Fruit fly (Drosophila melanogaster) whole organism, embryonic: ENCODE data around the gene cnc.
A peak's percentile ranks its signal among the peaks of the same experiment; 100 is the strongest.

Experiments used
- Ada2b ChIP-seq: fragments of 200-800 bp; sonication (Bioruptor generic); IDR thresholded peaks from 2 replicates; pipeline ENCODE4 v1.3.6; 2022; ENCODE audit warnings: missing biosample characterization, missing genetic modification characterization
- Adf1 ChIP-seq: fragments of 200-800 bp; sonication (Bioruptor generic); IDR thresholded peaks from 2 replicates; pipeline ENCODE4 v1.3.6; 2022; ENCODE audit warnings: missing biosample characterization, missing genetic modification characterization
- Aef1 ChIP-seq: fragments of 200-800 bp; sonication (Bioruptor generic); IDR thresholded peaks from 3 replicates; pipeline ENCODE4 v1.3.6; 2022; ENCODE audit warnings: missing biosample characterization, missing genetic modification characterization
- CG11085 ChIP-seq: fragments of 200-800 bp; sonication (Bioruptor generic); IDR thresholded peaks from 2 replicates; pipeline ENCODE4 v1.3.6; 2022; ENCODE audit warnings: missing biosample characterization, missing genetic modification characterization
- CG11723 ChIP-seq: fragments of 200-800 bp; sonication (Bioruptor generic); optimal IDR thresholded peaks from 2 replicates; lab custom pipeline; 2017; ENCODE audit warnings: missing biosample characterization, mild to moderate bottlenecking, missing genetic modification characterization
- CG14050 ChIP-seq: fragments of 200-800 bp; sonication (Bioruptor generic); IDR thresholded peaks from 3 replicates; pipeline ENCODE4 v1.3.6; 2022; ENCODE audit warnings: missing biosample characterization, missing genetic modification characterization
- CG15514 ChIP-seq: fragments of 200-800 bp; sonication (Bioruptor generic); optimal IDR thresholded peaks from 3 replicates; lab custom pipeline; 2017; ENCODE audit warnings: missing biosample characterization, missing genetic modification characterization, mild to moderate bottlenecking, moderate library complexity, missing genetic modification reagents
- CG2120 ChIP-seq: fragments of 200-800 bp; sonication (Bioruptor generic); optimal IDR thresholded peaks from 3 replicates; lab custom pipeline; 2016; ENCODE audit warnings: missing biosample characterization, missing genetic modification characterization
- CG2678 ChIP-seq: fragments of 200-800 bp; sonication (Bioruptor generic); optimal IDR thresholded peaks from 3 replicates; lab custom pipeline; 2019; ENCODE audit warnings: missing biosample characterization, mild to moderate bottlenecking, missing genetic modification characterization, moderate library complexity
- CG2889 ChIP-seq: fragments of 200-800 bp; sonication (Bioruptor generic); IDR thresholded peaks from 3 replicates; pipeline ENCODE4 v1.3.6; 2022; ENCODE audit warnings: missing biosample characterization, missing genetic modification characterization
- CG30020 ChIP-seq: fragments of 200-800 bp; optimal IDR thresholded peaks from 2 replicates; lab custom pipeline; 2019; ENCODE audit warnings: missing biosample characterization, mild to moderate bottlenecking, missing genetic modification characterization, moderate library complexity
- CG32532 ChIP-seq: fragments of 200-800 bp; sonication (Bioruptor generic); IDR thresholded peaks from 2 replicates; pipeline ENCODE4 v1.3.6; 2022; ENCODE audit warnings: missing biosample characterization, missing genetic modification characterization
- CG32772 ChIP-seq: fragments of 200-800 bp; sonication (Bioruptor generic); IDR thresholded peaks from 2 replicates; pipeline ENCODE4 v1.3.6; 2022; ENCODE audit warnings: missing biosample characterization, missing genetic modification characterization
- CG5245 ChIP-seq: fragments of 200-800 bp; sonication (Bioruptor generic); optimal IDR thresholded peaks from 3 replicates; lab custom pipeline; 2016; ENCODE audit warnings: missing biosample characterization, missing genetic modification characterization
- CG6689 ChIP-seq: fragments of 200-800 bp; sonication (Bioruptor generic); IDR thresholded peaks from 2 replicates; pipeline ENCODE4 v1.3.6; 2022; ENCODE audit warnings: missing biosample characterization, missing genetic modification characterization
- CG7839 ChIP-seq: fragments of 200-800 bp; sonication (Bioruptor generic); optimal IDR thresholded peaks from 3 replicates; lab custom pipeline; 2018; ENCODE audit warnings: missing biosample characterization, mild to moderate bottlenecking, missing genetic modification characterization, moderate library complexity
- CG9932 ChIP-seq: fragments of 200-800 bp; sonication (Bioruptor generic); IDR thresholded peaks from 2 replicates; pipeline ENCODE4 v1.3.6; 2022; ENCODE audit warnings: missing biosample characterization, missing genetic modification characterization
- D ChIP-seq, 2 experiments: fragments of 200-800 bp in 1 of 2; fragments of >200 bp in 1 of 2; sonication (Bioruptor generic) in 1 of 2; optimal IDR thresholded peaks; 2 replicates in 1 of 2; 3 replicates in 1 of 2; lab custom pipeline; 2017; ENCODE audit warnings: mild to moderate bottlenecking in 1 of 2, missing biosample characterization in 1 of 2, missing genetic modification characterization in 1 of 2, missing genetic modification reagents in 1 of 2
- Dad ChIP-seq: fragments of 200-800 bp; sonication (Bioruptor generic); optimal IDR thresholded peaks from 3 replicates; lab custom pipeline; 2016; ENCODE audit warnings: missing biosample characterization, missing genetic modification characterization
- HLH3B ChIP-seq: fragments of 200-800 bp; sonication (Bioruptor generic); IDR thresholded peaks from 2 replicates; pipeline ENCODE4 v1.3.6; 2022; ENCODE audit warnings: missing biosample characterization, missing genetic modification characterization
- Hmx ChIP-seq: fragments of 200-800 bp; sonication (Bioruptor generic); optimal IDR thresholded peaks from 2 replicates; lab custom pipeline; 2016; ENCODE audit warnings: missing biosample characterization, missing genetic modification characterization
- MBD-R2 ChIP-seq: fragments of 200-800 bp; sonication (Bioruptor generic); IDR thresholded peaks from 2 replicates; pipeline ENCODE4 v1.3.6; 2022; ENCODE audit warnings: missing biosample characterization, missing genetic modification characterization
- MTF-1 ChIP-seq: fragments of 200-800 bp; sonication (Bioruptor generic); optimal IDR thresholded peaks from 2 replicates; lab custom pipeline; 2018; ENCODE audit warnings: missing biosample characterization, mild to moderate bottlenecking, missing genetic modification characterization, borderline replicate concordance
- Med ChIP-seq: fragments of 200-800 bp; sonication (Bioruptor generic); peaks from one replicate; lab custom pipeline; 2016; ENCODE audit warnings: missing biosample characterization, missing genetic modification characterization, mild to moderate bottlenecking, inconsistent platforms, moderate library complexity
- Meics ChIP-seq: fragments of 200-800 bp; sonication (Bioruptor generic); optimal IDR thresholded peaks from 2 replicates; lab custom pipeline; 2017; ENCODE audit warnings: missing biosample characterization, mild to moderate bottlenecking, missing genetic modification characterization
- NK7.1 ChIP-seq: fragments of 200-800 bp; sonication (Bioruptor generic); optimal IDR thresholded peaks from 3 replicates; lab custom pipeline; 2016; ENCODE audit warnings: missing biosample characterization, missing genetic modification characterization
- Pdp1 ChIP-seq, 2 experiments: fragments of 200-800 bp; sonication (Bioruptor generic); optimal IDR thresholded peaks; 3 replicates each; lab custom pipeline; 2016; ENCODE audit warnings: missing biosample characterization in 2 of 2, missing genetic modification characterization in 2 of 2, mild to moderate bottlenecking in 1 of 2, moderate library complexity in 1 of 2
- Ptx1 ChIP-seq: fragments of 200-800 bp; sonication (Bioruptor generic); IDR thresholded peaks from 2 replicates; pipeline ENCODE4 v1.3.6; 2022; ENCODE audit warnings: missing biosample characterization, missing genetic modification characterization
- ase ChIP-seq: fragments of 200-800 bp; sonication (Bioruptor generic); IDR thresholded peaks from 3 replicates; pipeline ENCODE4 v1.3.6; 2022; ENCODE audit warnings: missing biosample characterization, missing genetic modification characterization
- btn ChIP-seq: fragments of 200-800 bp; sonication (Bioruptor generic); optimal IDR thresholded peaks from 2 replicates; lab custom pipeline; 2016; ENCODE audit warnings: missing biosample characterization, missing genetic modification characterization
- cas ChIP-seq: fragments of 200-800 bp; sonication (Bioruptor generic); IDR thresholded peaks from 2 replicates; pipeline ENCODE4 v1.3.6; 2022; ENCODE audit warnings: missing biosample characterization, missing genetic modification characterization
- chinmo ChIP-seq: fragments of 200-800 bp; sonication (Bioruptor generic); IDR thresholded peaks from 4 replicates; pipeline ENCODE4 v1.3.6; 2022; ENCODE audit warnings: missing biosample characterization, missing genetic modification characterization; ENCODE audit not compliant: partially characterized antibody
- corto ChIP-seq: fragments of 200-800 bp; sonication (Bioruptor generic); optimal IDR thresholded peaks from 2 replicates; lab custom pipeline; 2016; ENCODE audit warnings: missing biosample characterization, mild to moderate bottlenecking, missing genetic modification characterization, moderate library complexity
- eyg ChIP-seq: fragments of 200-800 bp; sonication (Bioruptor generic); optimal IDR thresholded peaks from 3 replicates; lab custom pipeline; 2016; ENCODE audit warnings: missing biosample characterization, missing genetic modification characterization
- nerfin-1 ChIP-seq: fragments of 200-800 bp; sonication (Bioruptor generic); optimal IDR thresholded peaks from 3 replicates; lab custom pipeline; 2019; ENCODE audit warnings: missing biosample characterization, mild to moderate bottlenecking, missing genetic modification characterization, moderate library complexity
- nerfin-2 ChIP-seq: fragments of 200-800 bp; sonication (Bioruptor generic); IDR thresholded peaks from 2 replicates; pipeline ENCODE4 v1.3.6; 2022; ENCODE audit warnings: missing biosample characterization, missing genetic modification characterization; ENCODE audit not compliant: partially characterized antibody
- pb ChIP-seq: fragments of 200-800 bp; sonication (Bioruptor generic); optimal IDR thresholded peaks from 3 replicates; lab custom pipeline; 2016; ENCODE audit warnings: missing biosample characterization, missing genetic modification characterization
- prd ChIP-seq, 3 experiments: fragments of >200 bp in 2 of 3; fragments of 200-800 bp in 1 of 3; sonication (Bioruptor generic) in 1 of 3; optimal IDR thresholded peaks in 2 of 3; IDR thresholded peaks in 1 of 3; 2 replicates in 2 of 3; 3 replicates in 1 of 3; pipeline versions ENCODE4 v1.3.6 to Lab custom; 2017 to 2022; ENCODE audit warnings: missing biosample characterization in 1 of 3, missing genetic modification characterization in 1 of 3
- pros ChIP-seq: fragments of 200-800 bp; sonication (Bioruptor generic); optimal IDR thresholded peaks from 3 replicates; lab custom pipeline; 2019; ENCODE audit warnings: missing biosample characterization, mild to moderate bottlenecking, missing genetic modification characterization, moderate library complexity
- schlank ChIP-seq: fragments of 200-800 bp; sonication (Bioruptor generic); optimal IDR thresholded peaks from 2 replicates; lab custom pipeline; 2018; ENCODE audit warnings: missing biosample characterization, mild to moderate bottlenecking, missing genetic modification characterization
- sqz ChIP-seq: fragments of 200-800 bp; sonication (Bioruptor generic); optimal IDR thresholded peaks from 3 replicates; lab custom pipeline; 2018; ENCODE audit warnings: missing biosample characterization, mild to moderate bottlenecking, missing genetic modification characterization
- tup ChIP-seq: fragments of 200-800 bp; sonication (Bioruptor generic); optimal IDR thresholded peaks from 2 replicates; lab custom pipeline; 2016; ENCODE audit warnings: missing biosample characterization, mild to moderate bottlenecking, missing genetic modification characterization, moderate library complexity
- tx ChIP-seq: fragments of 200-800 bp; sonication (Bioruptor generic); optimal IDR thresholded peaks from 2 replicates; lab custom pipeline; 2016; ENCODE audit warnings: missing biosample characterization, missing genetic modification characterization

The cnc gene

DNA sequence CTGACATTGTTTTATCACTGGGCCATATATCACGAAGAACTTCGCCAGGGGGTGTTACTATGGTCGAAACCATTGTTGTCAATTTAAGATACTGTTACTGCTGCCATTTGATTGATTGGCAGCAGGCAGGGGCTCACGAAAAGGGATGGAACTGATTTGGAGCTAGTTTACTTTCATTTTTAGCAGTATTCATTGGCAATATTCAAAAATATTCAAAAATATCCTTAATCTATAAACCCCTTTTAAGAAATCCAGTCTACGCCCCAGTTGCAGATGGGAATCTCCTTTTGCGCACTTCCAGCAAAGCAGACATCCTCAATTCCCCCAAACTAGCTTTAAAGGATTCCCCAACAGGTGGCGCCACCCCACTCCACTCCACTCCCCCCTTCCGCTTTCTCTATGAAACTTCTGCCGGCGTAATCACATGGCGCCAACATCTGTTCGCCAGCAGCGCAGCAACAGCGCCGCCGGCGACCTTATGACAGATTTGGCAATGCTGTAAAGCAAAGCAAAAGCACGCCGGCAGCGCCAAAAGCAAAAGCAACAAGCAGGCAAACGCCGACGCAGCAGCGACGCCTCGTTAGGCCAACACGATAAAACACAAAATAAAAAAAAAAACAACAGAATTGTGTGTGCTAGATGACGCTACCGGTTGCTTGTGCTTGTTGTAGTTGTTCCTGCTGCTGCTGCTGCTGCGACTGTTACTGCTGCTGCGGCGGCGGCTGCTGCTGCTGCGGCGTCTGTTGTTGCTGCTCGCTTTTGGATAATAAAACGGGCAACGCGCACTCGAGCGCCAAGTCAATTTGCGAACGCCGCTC, 58.8 kb downstream of the cnc start, which contains the start of gene Irk1 (continued):
- TF ChIP-seq Ptx1 (GFP tag; lab: Robert Waterston, UW) (peak; percentile 31; the same call in 1 of the 2 replicates), CG9932 (GFP tag; lab: Robert Waterston, UW) (peak; percentile 31; the same call in 1 of the 2 replicates), Ada2b (GFP tag; lab: Robert Waterston, UW) (peak; percentile 24; the same call in 1 of the 2 replicates), CG2889 (GFP tag; lab: Robert Waterston, UW) (no peak), CG2120 (GFP tag; lab: Kevin White, UChicago) (peak; percentile 35), Adf1 (peak; percentile 98), ase (GFP tag; lab: Robert Waterston, UW) (0 out of 3 replicates have a peak, but pooled peaks have one; percentile 25), CG7839 (peak; percentile 14), MBD-R2 (GFP tag; lab: Robert Waterston, UW) (0 out of 2 replicates have a peak, but pooled peaks have one; percentile 13), Pdp1 (GFP tag; optimal IDR thresholded peaks at IDR 0.05; lab: Kevin White, UChicago) (peak in 1 of 2 experiments; percentile 24), nerfin-2 (GFP tag; lab: Robert Waterston, UW) (no peak), CG14050 (no peak), CG30020 (tag; lab: Kevin White, UChicago) (no peak), CG6689 (peak; percentile 31; the same call in 1 of the 2 replicates), CG32772 (0 out of 2 replicates have a peak, but pooled peaks have one; percentile 5), chinmo (GFP tag; lab: Robert Waterston, UW) (peak; percentile 86; the same call in 2 of the 4 replicates), Meics (peak; percentile 26), tup (no peak), HLH3B (peak; percentile 32; the same call in 1 of the 2 replicates), Med (GFP tag; lab: Kevin White, UChicago) (peak; percentile 83), CG15514 (GFP tag; lab: Kevin White, UChicago) (peak; percentile 10), pros (GFP tag; lab: Kevin White, UChicago) (no peak), btn (no peak), CG11085 (GFP tag; lab: Robert Waterston, UW) (peak; percentile 46; the same call in 1 of the 2 replicates), sqz (GFP tag; lab: Kevin White, UChicago) (peak; percentile 23), Aef1 (GFP tag; lab: Robert Waterston, UW) (peak; percentile 19; the same call in 1 of the 3 replicates), NK7.1 (GFP tag; lab: Kevin White, UChicago) (no peak), CG2678 (tag; lab: Kevin White, UChicago) (peak; percentile 23), pb (no peak), CG32532 (GFP tag; lab: Robert Waterston, UW) (peak; percentile 57; the same call in 1 of the 2 replicates)

DNA sequence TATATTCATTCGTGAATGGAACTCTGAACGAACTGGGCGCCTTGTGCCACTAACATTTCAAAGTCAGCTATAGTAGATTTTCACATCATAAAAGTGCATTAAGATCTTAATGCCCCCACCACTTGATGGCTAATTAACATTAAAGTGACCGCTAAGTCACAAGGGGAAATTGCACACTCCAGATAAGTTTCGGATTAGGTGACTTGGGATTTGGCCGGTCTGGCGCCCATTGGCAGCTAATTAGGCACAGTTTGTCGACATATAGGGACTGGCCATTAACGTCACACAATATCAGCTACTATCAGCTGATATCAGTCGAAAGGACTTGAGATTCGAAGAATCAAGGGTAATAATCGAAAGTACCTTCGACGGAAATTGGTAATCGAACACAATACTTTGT, 61.9 kb downstream of the cnc start:
- TF ChIP-seq CG11723: no peak
- no peak for TF ChIP-seq cas
- TF ChIP-seq prd (optimal IDR thresholded peaks at IDR 0.05; lab: Kevin White, UChicago): no peak
- no peak for TF ChIP-seq prd (GFP tag; IDR thresholded peaks at IDR 0.05; lab: Robert Waterston, UW)
- TF ChIP-seq D (optimal IDR thresholded peaks at IDR 0.05; lab: Kevin White, UChicago): no peak
- TF ChIP-seq D (GFP tag; optimal IDR thresholded peaks at IDR 0.05; lab: Kevin White, UChicago): no peak
- TF ChIP-seq corto (GFP tag; lab: Kevin White, UChicago): no peak
- TF ChIP-seq eyg: no peak
- TF ChIP-seq Ptx1 (GFP tag; lab: Robert Waterston, UW): no peak
- TF ChIP-seq Hmx (GFP tag; lab: Kevin White, UChicago): no peak
- TF ChIP-seq MTF-1 (GFP tag; lab: Kevin White, UChicago): no peak
- TF ChIP-seq schlank (tag; lab: Kevin White, UChicago): no peak
- no peak for TF ChIP-seq CG5245 (GFP tag; lab: Kevin White, UChicago)
- no peak for TF ChIP-seq tx (GFP tag; lab: Kevin White, UChicago)
- no peak for TF ChIP-seq nerfin-1 (tag; lab: Kevin White, UChicago)
- no peak for TF ChIP-seq Dad (GFP tag; lab: Kevin White, UChicago)
